Worm (Caenorhabditis elegans): ENCODE results near the gene unc-23.

unc-23 gene

DNA sequence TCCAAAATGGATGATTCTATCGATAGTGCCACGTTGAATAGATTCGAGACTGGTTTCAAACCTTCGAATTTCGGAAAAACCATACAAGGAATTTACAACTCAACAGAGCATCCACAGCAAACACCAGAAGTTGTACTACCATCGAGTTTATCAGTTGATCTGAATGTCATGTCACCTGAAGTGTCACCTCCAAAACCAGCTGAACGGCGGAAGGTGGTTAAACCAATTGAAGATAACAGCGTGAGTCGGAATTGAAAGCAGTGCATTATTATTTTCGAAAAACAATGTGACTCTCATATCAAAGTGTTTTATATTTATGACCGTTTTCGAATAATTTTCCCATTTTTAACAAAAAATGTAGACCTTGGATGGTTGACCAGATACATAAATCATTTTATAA, 12.8 kb downstream of the unc-23 start:
- TF ChIP-seq ceh-13 (GFP tag; optimal IDR thresholded peaks at IDR 0.05) (no peak), hmbx-1 (tag; optimal IDR thresholded peaks at IDR 0.05) (no peak), scrt-1 (GFP tag; IDR thresholded peaks at IDR 0.05) (no peak), tbx-11 (GFP tag; IDR thresholded peaks at IDR 0.05) (no peak), aly-1 (tag; optimal IDR thresholded peaks at IDR 0.05) (no peak), B0310.2 (tag; optimal IDR thresholded peaks at IDR 0.05) (no peak), hmg-4 (GFP tag; optimal IDR thresholded peaks at IDR 0.05) (no peak), tra-4 (tag; optimal IDR thresholded peaks at IDR 0.05) (no peak), ceh-36 (tag; optimal IDR thresholded peaks at IDR 0.05) (no peak), ets-7 (tag; optimal IDR thresholded peaks at IDR 0.05) (no peak), F13C5.2 (tag; optimal IDR thresholded peaks at IDR 0.05) (no peak), ama-1 (optimal IDR thresholded peaks at IDR 0.05) (no peak), hnd-1 (tag; optimal IDR thresholded peaks at IDR 0.05) (no peak), pes-1 (GFP tag; IDR thresholded peaks at IDR 0.05) (no peak), sea-1 (GFP tag; conservative IDR thresholded peaks at IDR 0.05) (no peak), tbx-37 (GFP tag; conservative IDR thresholded peaks at IDR 0.05) (no peak), flt-1 (GFP tag; IDR thresholded peaks at IDR 0.05) (no peak)

DNA sequence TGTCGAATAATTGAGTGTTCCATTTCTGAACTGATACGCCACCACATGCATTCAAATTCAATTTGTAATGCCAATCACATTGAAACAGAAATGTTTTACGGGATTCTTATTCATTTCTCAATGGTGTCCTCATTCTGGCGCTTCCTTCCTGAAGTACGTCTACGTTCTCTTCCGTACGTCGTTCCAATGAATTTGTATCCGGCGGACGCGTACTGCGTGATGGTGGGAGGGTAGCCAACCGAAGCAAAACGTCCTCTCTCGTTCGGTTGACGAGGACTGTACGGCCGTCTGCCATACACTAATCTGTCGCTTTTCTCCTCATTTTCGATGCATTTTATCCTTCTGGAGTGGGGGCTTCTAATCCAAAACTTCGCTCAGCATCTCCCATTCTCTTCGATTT, 13.7 kb downstream of the unc-23 start:
- TF ChIP-seq B0310.2 (tag; optimal IDR thresholded peaks at IDR 0.05): no peak
- TF ChIP-seq hmg-4 (GFP tag; optimal IDR thresholded peaks at IDR 0.05): peak; percentile 19

DNA sequence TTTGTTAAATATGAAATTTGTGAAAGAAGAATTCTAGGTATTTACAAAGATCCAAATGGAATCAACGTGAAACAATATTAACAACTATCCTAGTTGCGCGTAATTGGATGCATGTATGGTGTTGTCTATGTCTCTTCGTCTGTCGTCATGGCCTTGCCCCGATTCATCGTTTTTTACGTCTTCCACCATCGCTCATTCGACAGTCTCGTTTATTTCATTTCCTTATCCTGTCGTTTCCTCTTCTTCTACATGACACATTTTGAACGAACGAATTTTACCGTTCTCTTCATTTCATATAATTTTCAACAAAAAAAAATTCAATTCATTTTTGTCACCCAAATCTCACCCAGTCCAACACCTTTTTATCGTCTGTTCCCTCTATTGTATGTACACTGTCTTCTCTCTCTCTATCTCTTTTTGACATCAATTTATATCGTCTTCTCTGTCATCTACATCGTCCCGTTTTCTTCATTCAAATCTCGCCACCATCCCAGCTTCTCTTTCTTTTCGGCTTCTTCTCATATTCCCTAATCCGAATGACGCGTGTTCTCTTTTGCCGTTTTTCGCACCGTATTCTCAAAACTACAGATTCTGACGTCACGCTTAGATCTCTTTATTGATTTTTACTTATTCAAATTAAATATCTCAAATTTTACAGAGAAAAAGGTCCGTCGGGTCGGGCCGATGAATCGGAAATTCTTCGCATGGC, 20.4 kb downstream of the unc-23 start, which contains the start of gene ttc-17:
Gene ttc-17, plus strand, starts transcription at position 659 of the 709 bp plus-strand sequence.
- no peak for TF ChIP-seq ceh-36 (tag; optimal IDR thresholded peaks at IDR 0.05)
- no peak for TF ChIP-seq scrt-1 (GFP tag; IDR thresholded peaks at IDR 0.05)
- no peak for TF ChIP-seq ets-7 (tag; optimal IDR thresholded peaks at IDR 0.05)
- no peak for TF ChIP-seq tra-4 (tag; optimal IDR thresholded peaks at IDR 0.05)
- no peak for TF ChIP-seq ama-1 (optimal IDR thresholded peaks at IDR 0.05)
- no peak for TF ChIP-seq sea-1 (GFP tag; conservative IDR thresholded peaks at IDR 0.05)
- no peak for TF ChIP-seq tbx-37 (GFP tag; conservative IDR thresholded peaks at IDR 0.05)
- TF ChIP-seq tbx-11 (GFP tag; IDR thresholded peaks at IDR 0.05): no peak
- TF ChIP-seq F13C5.2 (tag; optimal IDR thresholded peaks at IDR 0.05): no peak
- no peak for TF ChIP-seq hmg-4 (GFP tag; optimal IDR thresholded peaks at IDR 0.05)
- no peak for TF ChIP-seq flt-1 (GFP tag; IDR thresholded peaks at IDR 0.05)
- no peak for TF ChIP-seq pes-1 (GFP tag; IDR thresholded peaks at IDR 0.05)
- no peak for TF ChIP-seq ceh-13 (GFP tag; optimal IDR thresholded peaks at IDR 0.05)

- TF ChIP-seq hmg-4 (GFP tag; optimal IDR thresholded peaks at IDR 0.05) (no peak), B0310.2 (tag; optimal IDR thresholded peaks at IDR 0.05) (no peak), tra-4 (tag; optimal IDR thresholded peaks at IDR 0.05) (no peak), sea-1 (GFP tag; conservative IDR thresholded peaks at IDR 0.05) (no peak), hmbx-1 (tag; optimal IDR thresholded peaks at IDR 0.05) (no peak), flt-1 (GFP tag; IDR thresholded peaks at IDR 0.05) (no peak), tbx-37 (GFP tag; conservative IDR thresholded peaks at IDR 0.05) (no peak), ets-7 (tag; optimal IDR thresholded peaks at IDR 0.05) (no peak), scrt-1 (GFP tag; IDR thresholded peaks at IDR 0.05) (no peak), ama-1 (optimal IDR thresholded peaks at IDR 0.05) (no peak), F13C5.2 (tag; optimal IDR thresholded peaks at IDR 0.05) (no peak), pes-1 (GFP tag; IDR thresholded peaks at IDR 0.05) (no peak), tbx-11 (GFP tag; IDR thresholded peaks at IDR 0.05) (no peak), ceh-36 (tag; optimal IDR thresholded peaks at IDR 0.05) (no peak), ceh-13 (GFP tag; optimal IDR thresholded peaks at IDR 0.05) (no peak)
Observed at ce11 chrV:8964055-8964758, 28.0 kb downstream of the unc-23 start, which contains the start of gene nhr-44. Gene nhr-44 (minus strand): TSS chrV:8964105.

DNA sequence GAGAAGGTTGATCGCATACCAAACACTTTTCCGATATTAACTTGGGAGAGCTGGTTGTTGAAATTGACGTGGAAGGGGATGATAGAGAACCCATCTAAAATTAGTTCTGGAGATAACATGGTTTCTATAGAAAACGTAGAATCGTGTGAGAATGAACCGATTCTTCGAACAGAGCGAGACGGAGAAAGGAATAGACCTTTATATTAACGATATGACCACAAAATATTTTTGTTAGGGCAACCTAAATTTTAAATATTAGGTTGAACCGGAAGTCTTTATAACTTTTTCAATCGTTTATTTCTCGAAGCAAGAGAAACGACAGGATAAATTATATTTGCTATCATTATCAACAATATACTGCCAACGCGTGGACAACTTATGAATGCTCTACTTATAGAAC, 29.9 kb downstream of the unc-23 start, which contains the start of gene nhr-219:
Gene nhr-219, minus strand, starts transcription at position 101 of the 400 bp plus-strand sequence.
- TF ChIP-seq hmbx-1 (tag; optimal IDR thresholded peaks at IDR 0.05) (no peak), ama-1 (optimal IDR thresholded peaks at IDR 0.05) (no peak), hmg-4 (GFP tag; optimal IDR thresholded peaks at IDR 0.05) (no peak), sea-1 (GFP tag; conservative IDR thresholded peaks at IDR 0.05) (no peak), ceh-36 (tag; optimal IDR thresholded peaks at IDR 0.05) (no peak), ets-7 (tag; optimal IDR thresholded peaks at IDR 0.05) (no peak), tra-4 (tag; optimal IDR thresholded peaks at IDR 0.05) (no peak), tbx-11 (GFP tag; IDR thresholded peaks at IDR 0.05) (no peak), flt-1 (GFP tag; IDR thresholded peaks at IDR 0.05) (no peak), F13C5.2 (tag; optimal IDR thresholded peaks at IDR 0.05) (no peak), tbx-37 (GFP tag; conservative IDR thresholded peaks at IDR 0.05) (no peak), scrt-1 (GFP tag; IDR thresholded peaks at IDR 0.05) (no peak), hnd-1 (tag; optimal IDR thresholded peaks at IDR 0.05) (no peak)

DNA sequence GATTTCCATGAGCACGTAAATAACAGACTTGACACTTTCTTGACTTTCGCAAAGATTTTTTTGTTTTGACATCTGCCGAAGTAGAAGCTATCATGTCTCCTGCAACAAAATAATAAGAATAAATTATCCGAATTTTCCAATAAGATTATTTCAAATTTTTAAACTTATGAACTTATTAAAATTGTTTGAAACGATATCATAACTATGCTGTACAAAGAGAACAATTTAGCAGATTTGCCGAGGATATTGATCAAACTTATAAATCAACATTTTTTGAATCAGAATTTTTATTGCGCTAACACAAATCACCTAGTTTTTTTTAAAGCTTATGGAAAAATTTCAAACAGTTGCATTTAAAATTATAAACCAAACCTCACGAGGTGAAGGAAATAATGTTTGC, 36.1 kb downstream of the unc-23 start, which contains the start of gene nhr-195:
Gene nhr-195, minus strand, starts transcription at position 101 of the 400 bp plus-strand sequence.
- TF ChIP-seq flt-1 (GFP tag; IDR thresholded peaks at IDR 0.05) (no peak), B0310.2 (tag; optimal IDR thresholded peaks at IDR 0.05) (no peak), tra-4 (tag; optimal IDR thresholded peaks at IDR 0.05) (no peak), sea-1 (GFP tag; conservative IDR thresholded peaks at IDR 0.05) (no peak), tbx-11 (GFP tag; IDR thresholded peaks at IDR 0.05) (no peak), ama-1 (optimal IDR thresholded peaks at IDR 0.05) (no peak), ceh-13 (GFP tag; optimal IDR thresholded peaks at IDR 0.05) (no peak), pes-1 (GFP tag; IDR thresholded peaks at IDR 0.05) (no peak), hmg-4 (GFP tag; optimal IDR thresholded peaks at IDR 0.05) (no peak), aly-1 (tag; optimal IDR thresholded peaks at IDR 0.05) (no peak), tbx-37 (GFP tag; conservative IDR thresholded peaks at IDR 0.05) (no peak), scrt-1 (GFP tag; IDR thresholded peaks at IDR 0.05) (no peak), hmbx-1 (tag; optimal IDR thresholded peaks at IDR 0.05) (no peak), hnd-1 (tag; optimal IDR thresholded peaks at IDR 0.05) (no peak), ceh-36 (tag; optimal IDR thresholded peaks at IDR 0.05) (no peak), F13C5.2 (tag; optimal IDR thresholded peaks at IDR 0.05) (no peak), ets-7 (tag; optimal IDR thresholded peaks at IDR 0.05) (no peak)

Measured in whole organism, early embryonic.